Fruit fly (Drosophila melanogaster): ENCODE results near the gene jar.

The jar gene

dm6 chr3R:24293171-24293570 lies 22.1 kb upstream of the jar start:
- no peak for TF ChIP-seq CG17801 (GFP tag; optimal IDR thresholded peaks at IDR 0.05; ENCODE audit: partially characterized antibody)

- peak; percentile 73 for TF ChIP-seq CG17801 (GFP tag; optimal IDR thresholded peaks at IDR 0.05; ENCODE audit: partially characterized antibody)
Measured at dm6 chr3R:24289768-24290349, 18.8 kb upstream of the jar start, which contains the start of the genes CG34290 and Uck. TSS of gene CG34290 (minus strand) at chr3R:24289818. TSS of gene Uck (plus strand) at chr3R:24290172.

- no peak for TF ChIP-seq CG17801 (GFP tag; optimal IDR thresholded peaks at IDR 0.05; ENCODE audit: partially characterized antibody)
Measured at dm6 chr3R:24287157-24287556, 16.1 kb upstream of the jar start.

DNA sequence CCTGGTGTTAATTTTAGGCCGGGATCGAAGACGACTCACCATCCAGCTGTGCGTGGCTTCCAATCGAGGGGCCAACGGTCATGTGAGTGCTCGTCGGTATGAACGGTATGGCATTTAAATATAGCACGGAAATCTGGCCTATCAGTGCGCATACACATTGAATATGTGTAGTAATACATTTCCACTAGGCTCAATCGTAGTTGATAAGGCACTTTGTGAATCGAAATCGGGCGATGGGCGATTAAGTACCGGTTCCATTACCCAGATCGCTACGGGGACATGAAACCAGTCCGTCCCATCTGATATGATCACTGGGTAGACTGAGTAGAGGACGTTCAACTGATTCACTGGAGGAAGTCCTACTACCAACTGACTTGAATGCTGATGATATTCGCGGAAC lies 14.4 kb upstream of the jar start:
- TF ChIP-seq CG17801 (GFP tag; optimal IDR thresholded peaks at IDR 0.05; ENCODE audit: partially characterized antibody): no peak

DNA sequence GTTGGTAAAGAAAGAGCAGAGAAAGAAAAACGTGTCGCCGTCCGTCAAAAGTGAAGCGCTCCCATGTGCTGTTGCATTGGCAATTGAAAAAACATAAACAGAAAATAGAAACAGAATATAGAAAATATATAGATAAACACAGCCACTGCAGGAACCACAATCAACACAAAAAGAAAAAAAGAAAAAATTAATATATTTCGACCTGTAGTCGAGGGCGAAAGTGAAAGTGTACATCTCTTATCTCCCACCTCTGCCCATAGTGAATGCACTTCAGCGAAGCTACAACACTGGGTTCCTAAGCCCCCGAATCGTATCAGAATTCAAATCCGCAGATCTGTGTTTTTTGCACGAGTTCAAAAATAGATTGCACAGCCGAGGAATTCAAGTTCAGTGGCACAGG lies 13.1 kb upstream of the jar start:
- no peak for TF ChIP-seq CG17801 (GFP tag; optimal IDR thresholded peaks at IDR 0.05; ENCODE audit: partially characterized antibody)

DNA sequence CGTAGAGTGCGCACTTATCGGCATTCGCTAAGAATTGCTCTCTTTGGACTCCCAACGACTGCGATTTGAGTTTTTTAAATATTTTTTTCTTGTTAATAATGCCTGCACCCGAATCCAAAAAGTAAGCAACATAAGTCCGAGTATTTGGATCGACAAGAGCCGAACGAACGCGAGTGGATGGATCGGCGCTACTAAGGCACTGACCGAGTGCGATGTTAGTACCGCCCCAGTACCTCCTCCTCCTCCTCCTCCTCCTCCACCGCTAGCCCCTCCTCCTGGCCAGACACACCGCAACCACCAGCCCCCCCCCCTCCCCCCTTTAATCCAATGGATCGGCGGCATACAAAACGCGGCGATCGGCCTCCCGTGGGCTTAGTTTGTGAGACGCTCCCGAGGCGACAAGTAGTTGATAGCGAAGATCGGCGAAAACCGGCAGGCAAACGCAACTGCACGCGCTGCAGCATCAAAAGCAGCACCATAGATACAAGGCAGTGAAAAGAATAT lies 12.6 kb upstream of the jar start, which contains the start of gene CG6356:
Gene CG6356 (plus strand): TSS at position 374 of the 504 bp plus-strand sequence.
- no peak for TF ChIP-seq CG17801 (GFP tag; optimal IDR thresholded peaks at IDR 0.05; ENCODE audit: partially characterized antibody)

dm6 chr3R:24282567-24283324 lies 11.7 kb upstream of the jar start:
- no peak for TF ChIP-seq CG17801 (GFP tag; optimal IDR thresholded peaks at IDR 0.05; ENCODE audit: partially characterized antibody)

dm6 chr3R:24279291-24279690 lies 8.3 kb upstream of the jar start, which contains the start of gene shps:
TSS of gene shps (plus strand) at chr3R:24279572.
- TF ChIP-seq CG17801 (GFP tag; optimal IDR thresholded peaks at IDR 0.05; ENCODE audit: partially characterized antibody): no peak

dm6 chr3R:24278738-24279137 lies 7.7 kb upstream of the jar start:
- TF ChIP-seq CG17801 (GFP tag; optimal IDR thresholded peaks at IDR 0.05; ENCODE audit: partially characterized antibody): peak; percentile 45

DNA sequence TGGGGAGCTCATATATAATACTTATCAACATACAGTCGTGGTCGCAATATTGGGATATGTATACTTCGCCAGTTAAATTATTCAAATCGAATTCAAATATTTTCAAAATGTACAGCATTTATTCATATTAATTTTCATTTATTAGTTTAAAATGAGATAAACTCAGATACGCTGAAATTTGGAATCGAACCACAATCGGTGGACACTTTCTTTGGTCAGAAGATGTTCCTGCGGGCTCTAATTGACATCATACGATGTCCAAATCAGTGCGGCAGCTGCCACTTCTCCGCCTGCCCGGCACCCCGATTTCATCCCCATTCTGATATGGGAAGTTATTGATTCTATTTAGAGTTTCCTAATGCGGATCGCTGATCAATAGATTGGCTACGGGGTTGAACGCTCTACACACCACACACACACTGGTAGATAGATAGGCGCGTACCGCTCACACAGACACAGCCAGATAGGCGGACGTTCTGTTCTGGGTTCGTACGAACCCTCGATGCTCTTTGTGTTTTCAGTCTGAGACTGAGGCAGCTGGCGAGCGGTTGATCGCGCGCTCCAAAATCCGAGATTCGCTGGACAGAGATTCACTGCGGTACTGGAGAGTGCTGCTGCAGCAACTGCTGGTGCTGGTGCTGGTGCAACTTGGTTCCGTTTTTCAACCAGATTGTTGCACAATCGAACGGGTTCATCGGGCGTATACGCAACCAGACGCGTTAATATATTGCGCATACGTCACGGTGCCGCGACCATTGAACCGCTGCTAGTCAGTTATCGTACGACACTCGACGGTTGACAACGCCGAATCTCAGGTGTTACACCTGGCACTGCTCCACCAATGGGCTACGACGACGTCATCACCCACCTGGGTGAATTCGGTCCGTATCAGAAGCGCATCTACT lies 5.3 kb upstream of the jar start, which contains the start of gene Orct:
Gene Orct (plus strand): TSS at position 157 of the 905 bp plus-strand sequence.
- no peak for TF ChIP-seq CG17801 (GFP tag; optimal IDR thresholded peaks at IDR 0.05; ENCODE audit: partially characterized antibody)

- no peak for TF ChIP-seq CG17801 (GFP tag; optimal IDR thresholded peaks at IDR 0.05; ENCODE audit: partially characterized antibody)
Measured at dm6 chr3R:24275463-24275862, 4.4 kb upstream of the jar start.

- no peak for TF ChIP-seq CG17801 (GFP tag; optimal IDR thresholded peaks at IDR 0.05; ENCODE audit: partially characterized antibody)
Measured at dm6 chr3R:24274212-24274611, 3.2 kb upstream of the jar start.

DNA sequence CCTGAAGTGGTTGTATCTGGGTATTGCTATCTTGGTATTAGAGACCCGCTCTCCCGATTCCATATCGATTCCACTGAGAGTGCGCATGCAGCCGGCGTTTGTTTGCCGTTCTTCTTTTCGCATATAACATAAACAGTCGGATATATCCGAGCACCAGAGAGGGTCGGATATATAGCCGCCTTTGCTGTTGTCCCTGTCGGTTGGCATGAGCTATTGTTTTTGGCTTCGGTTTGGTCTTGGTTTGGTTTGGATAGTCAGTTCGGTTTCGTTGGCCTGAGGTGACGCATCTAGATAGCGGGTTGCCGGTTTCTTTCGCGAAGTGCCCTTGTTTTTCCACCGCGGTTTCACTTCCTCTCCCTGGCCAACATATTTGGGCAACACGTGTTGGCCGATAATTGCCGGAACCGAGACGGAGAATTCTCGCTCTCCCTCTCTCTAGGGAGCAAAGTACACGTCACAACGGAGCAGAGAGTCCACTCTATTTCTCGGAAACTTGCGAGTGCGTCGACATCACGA lies 1.8 kb upstream of the jar start, which contains the start of gene Orct2:
Gene Orct2 (plus strand): TSS at position 255 of the 516 bp plus-strand sequence.
- TF ChIP-seq CG17801 (GFP tag; optimal IDR thresholded peaks at IDR 0.05; ENCODE audit: partially characterized antibody): peak; percentile 37

DNA sequence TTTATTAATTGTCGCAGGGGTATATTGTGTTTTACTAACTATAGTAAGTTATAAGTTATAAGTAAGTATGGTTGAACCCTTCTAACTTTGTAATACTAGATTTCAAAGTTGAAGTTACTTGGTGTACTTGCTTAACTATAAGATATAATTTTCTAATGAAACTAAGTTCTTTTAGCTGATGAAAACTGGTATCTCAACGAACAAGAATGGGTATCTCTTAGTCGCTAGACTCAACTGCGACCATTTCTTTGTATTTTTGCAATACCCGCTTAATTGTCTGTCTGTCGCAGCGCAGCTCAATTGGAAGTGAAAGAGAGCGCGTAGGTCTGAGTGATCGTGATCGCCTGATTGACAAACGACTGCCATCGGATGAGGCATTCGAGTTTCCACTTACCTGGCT lies 1.2 kb upstream of the jar start:
- TF ChIP-seq CG17801 (GFP tag; optimal IDR thresholded peaks at IDR 0.05; ENCODE audit: partially characterized antibody): peak; percentile 58

DNA sequence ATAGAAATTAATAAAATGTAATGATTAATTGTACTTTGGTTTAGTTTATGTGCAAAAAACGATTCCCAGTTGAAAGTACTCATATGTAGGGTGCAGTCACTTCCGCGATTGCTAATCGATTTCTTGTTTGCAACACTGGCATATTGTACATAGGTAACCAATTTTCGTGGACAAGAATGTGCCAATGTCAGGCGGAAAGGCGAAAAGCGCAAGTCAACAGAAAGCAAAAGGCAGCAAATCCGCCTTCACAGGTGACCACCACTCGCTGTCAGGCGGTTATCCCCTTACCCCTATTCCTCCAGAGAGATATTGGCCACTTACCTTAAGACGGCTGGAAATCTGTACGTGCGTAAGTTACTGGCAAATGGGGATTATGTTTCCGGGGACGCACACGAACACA lies 455 bp downstream of the jar start:
- TF ChIP-seq CG17801 (GFP tag; optimal IDR thresholded peaks at IDR 0.05; ENCODE audit: partially characterized antibody): no peak
